Worm (Caenorhabditis elegans) whole organism, early embryonic: Measurements from ENCODE around the gene T20D4.15.

Experiments
- F13C5.2 ChIP-seq: sonication (generic microtip); optimal IDR thresholded peaks from 2 replicates; lab custom pipeline; 2017; ENCODE audit warnings: mild to moderate bottlenecking, missing genetic modification characterization, inconsistent platforms, missing compliant biosample characterization
- ama-1 ChIP-seq: fragments of 150-350 bp; optimal IDR thresholded peaks from 2 replicates; lab custom pipeline; 2014
- hmbx-1 ChIP-seq: sonication (generic microtip); optimal IDR thresholded peaks from 2 replicates; lab custom pipeline; 2016; ENCODE audit warnings: mild to moderate bottlenecking, missing genetic modification characterization, missing compliant biosample characterization
- pes-1 ChIP-seq: fragments of 200-800 bp; sonication (Bioruptor generic); IDR thresholded peaks from 2 replicates; pipeline ENCODE4 v1.3.6; 2022; ENCODE audit warnings: missing genetic modification reagents, missing genetic modification characterization, missing compliant biosample characterization
- tbx-11 ChIP-seq: fragments of 200-800 bp; sonication (Bioruptor generic); IDR thresholded peaks from 2 replicates; pipeline ENCODE4 v1.3.6; 2022; ENCODE audit warnings: missing genetic modification characterization, missing compliant biosample characterization

- TF ChIP-seq ama-1 (lab: Kevin White, UChicago) (no peak), tbx-11 (no peak), hmbx-1 (tag; lab: Kevin White, UChicago) (no peak), F13C5.2 (tag; lab: Kevin White, UChicago) (no peak), pes-1 (GFP tag; lab: Robert Waterston, UW) (no peak)
Observed at ce11 chrV:3388299-3388698, 6.2 kb downstream of the T20D4.15 start.
